Fruit fly (Drosophila melanogaster): Measurements from ENCODE around the gene CG17104.

The CG17104 gene

dm6 chr2L:10661490-10662240, 15.3 kb upstream of the CG17104 start, which contains the start of gene CG31871 (continued):
- TF ChIP-seq dmrt99B (tag; optimal IDR thresholded peaks at IDR 0.05) (peak; percentile 89), tx (GFP tag; optimal IDR thresholded peaks at IDR 0.05) (no peak), CG11723 (GFP tag; optimal IDR thresholded peaks at IDR 0.05) (peak; percentile 39), CG3281 (GFP tag; optimal IDR thresholded peaks at IDR 0.05) (peak; percentile 56), CG12659 (GFP tag; optimal IDR thresholded peaks at IDR 0.05) (peak; percentile 71), CG11504 (tag; optimal IDR thresholded peaks at IDR 0.05) (peak; percentile 90), ham (GFP tag; IDR thresholded peaks at IDR 0.05) (no peak), fd3F (GFP tag; optimal IDR thresholded peaks at IDR 0.05) (peak; percentile 61), fd96Cb (tag; optimal IDR thresholded peaks at IDR 0.05) (peak; percentile 76), CG1832 (GFP tag; optimal IDR thresholded peaks at IDR 0.05) (no peak), CG10366 (GFP tag; IDR thresholded peaks at IDR 0.05) (peak; percentile 48), sr (GFP tag; IDR thresholded peaks at IDR 0.05) (0 out of 3 replicates have a peak, but pooled peaks have one; percentile 11), sd (tag; optimal IDR thresholded peaks at IDR 0.05) (peak; percentile 91), CG15601 (tag; optimal IDR thresholded peaks at IDR 0.05) (peak; percentile 79), CG17361 (GFP tag; IDR thresholded peaks at IDR 0.05) (peak; percentile 87), slou (GFP tag; optimal IDR thresholded peaks at IDR 0.05) (no peak), eve (GFP tag; optimal IDR thresholded peaks at IDR 0.05) (peak in 1 of 2 experiments; percentile 77), CG15514 (GFP tag; optimal IDR thresholded peaks at IDR 0.05) (peak; percentile 32), hkb (optimal IDR thresholded peaks at IDR 0.05) (no peak), hkb (GFP tag; IDR thresholded peaks at IDR 0.05) (peak; percentile 71), Spps (tag; optimal IDR thresholded peaks at IDR 0.05) (peak; percentile 36), Hmr (GFP tag; optimal IDR thresholded peaks at IDR 0.05) (peak; percentile 58), Meics (GFP tag; optimal IDR thresholded peaks at IDR 0.05) (peak; percentile 75), lab (GFP tag; optimal IDR thresholded peaks at IDR 0.05) (peak; percentile 67), Myb (GFP tag; optimal IDR thresholded peaks at IDR 0.05) (no peak), Ptx1 (GFP tag; IDR thresholded peaks at IDR 0.05) (peak; percentile 75), CG31224 (GFP tag; IDR thresholded peaks at IDR 0.05) (peak; percentile 36), Lhr (GFP tag; optimal IDR thresholded peaks at IDR 0.05) (peak; percentile 34), Dbx (GFP tag; IDR thresholded peaks at IDR 0.05) (peak; percentile 55; the same call in 1 of the 3 replicates), CG18011 (GFP tag; optimal IDR thresholded peaks at IDR 0.05) (peak; percentile 3), CoRest (tag; optimal IDR thresholded peaks at IDR 0.05) (peak; percentile 88), tin (GFP tag; optimal IDR thresholded peaks at IDR 0.05) (peak; percentile 38), CG13775 (GFP tag; optimal IDR thresholded peaks at IDR 0.05) (peak; percentile 57), CG17328 (GFP tag; IDR thresholded peaks at IDR 0.05) (peak; percentile 73), CG12942 (GFP tag; optimal IDR thresholded peaks at IDR 0.05) (peak; percentile 35), CG1024 (GFP tag; IDR thresholded peaks at IDR 0.05) (0 out of 2 replicates have a peak, but pooled peaks have one; percentile 20), Fer2 (tag; optimal IDR thresholded peaks at IDR 0.05) (peak; percentile 23), CG3838 (GFP tag; optimal IDR thresholded peaks at IDR 0.05) (no peak), CG8924 (tag; optimal IDR thresholded peaks at IDR 0.05) (peak; percentile 85), CG6854 (GFP tag; optimal IDR thresholded peaks at IDR 0.05) (peak; percentile 25), Nf-YA (GFP tag; IDR thresholded peaks at IDR 0.05) (peak; percentile 23; the same call in 1 of the 2 replicates), CG4854 (GFP tag; optimal IDR thresholded peaks at IDR 0.05) (no peak), zen (tag; optimal IDR thresholded peaks at IDR 0.05) (peak; percentile 15), CG14710 (tag; optimal IDR thresholded peaks at IDR 0.05) (peak; percentile 72), Ada2b (GFP tag; IDR thresholded peaks at IDR 0.05) (peak; percentile 42), salm (tag; optimal IDR thresholded peaks at IDR 0.05) (peak; percentile 42), CG11247 (GFP tag; IDR thresholded peaks at IDR 0.05) (no peak), CG34224 (GFP tag; IDR thresholded peaks at IDR 0.05; ENCODE audit: partially characterized antibody) (no peak), CG7357 (GFP tag; IDR thresholded peaks at IDR 0.05) (peak; percentile 71; the same call in 2 of the 3 replicates)
